Worm (Caenorhabditis elegans): ENCODE measurements around the gene pha-1.

DNA sequence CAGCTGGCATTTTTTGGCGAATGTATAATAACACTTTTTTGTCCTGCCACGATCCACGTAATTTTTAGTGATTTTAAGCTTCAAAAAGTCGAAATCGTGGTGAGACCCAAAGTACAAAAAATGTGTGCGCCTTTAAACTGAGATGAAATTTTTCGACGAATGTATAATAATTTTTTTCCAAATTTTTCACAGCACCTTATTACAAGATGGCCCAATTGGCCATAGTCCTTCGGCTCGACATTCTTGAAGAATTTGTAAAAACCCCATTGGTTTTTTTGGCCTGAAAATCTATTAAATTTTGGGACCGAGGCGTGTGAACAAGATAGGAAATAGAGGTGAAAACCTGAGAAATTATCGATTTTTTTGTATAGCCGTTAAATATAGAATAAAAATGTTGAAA lies 15.6 kb upstream of the pha-1 start:
- TF ChIP-seq ceh-28 (tag; optimal IDR thresholded peaks at IDR 0.05) (no peak), nhr-237 (tag; optimal IDR thresholded peaks at IDR 0.05) (no peak), elt-2 (tag; optimal IDR thresholded peaks at IDR 0.05) (no peak), lsy-12 (tag; optimal IDR thresholded peaks at IDR 0.05) (no peak)
